Fruit fly (Drosophila melanogaster): ENCODE data around the gene chinmo.

chinmo gene

dm6 chr2L:1632730-1633172, 18.3 kb upstream of the chinmo start (continued):
- peak; percentile 94 for TF ChIP-seq CG10209 (GFP tag; optimal IDR thresholded peaks at IDR 0.05)
- peak; percentile 97 for TF ChIP-seq CG5953 (GFP tag; IDR thresholded peaks at IDR 0.05)
- TF ChIP-seq CG12744 (GFP tag; optimal IDR thresholded peaks at IDR 0.05), result peak; percentile 94
- peak; percentile 96 for TF ChIP-seq CG9817 (tag; optimal IDR thresholded peaks at IDR 0.05)
- TF ChIP-seq HLH54F (GFP tag; optimal IDR thresholded peaks at IDR 0.05), result peak; percentile 95
- peak; percentile 75 for TF ChIP-seq Ssrp (tag; optimal IDR thresholded peaks at IDR 0.05)
- peak; percentile 90 for TF ChIP-seq sima (GFP tag; optimal IDR thresholded peaks at IDR 0.05)
- peak; percentile 97 for TF ChIP-seq C15 (GFP tag; IDR thresholded peaks at IDR 0.05)
- peak; percentile 75 for TF ChIP-seq CG10959 (GFP tag; IDR thresholded peaks at IDR 0.05)
- TF ChIP-seq sisA (GFP tag; IDR thresholded peaks at IDR 0.05), result peak; percentile 97
- peak; percentile 63 for TF ChIP-seq CG10462 (GFP tag; optimal IDR thresholded peaks at IDR 0.05)
- TF ChIP-seq NC2β (GFP tag; optimal IDR thresholded peaks at IDR 0.05), result peak; percentile 69
- TF ChIP-seq CG3838 (GFP tag; optimal IDR thresholded peaks at IDR 0.05), result peak; percentile 62
- TF ChIP-seq NfI (GFP tag; optimal IDR thresholded peaks at IDR 0.05), result peak; percentile 98
- no peak for TF ChIP-seq hb (GFP tag; IDR thresholded peaks at IDR 0.05; ENCODE audit: partially characterized antibody)
- peak; percentile 93 for TF ChIP-seq az2 (GFP tag; optimal IDR thresholded peaks at IDR 0.05)
- TF ChIP-seq ara (GFP tag; IDR thresholded peaks at IDR 0.05), result peak; percentile 75
- TF ChIP-seq CG17829 (tag; optimal IDR thresholded peaks at IDR 0.05), result peak; percentile 76
- TF ChIP-seq lola (GFP tag; optimal IDR thresholded peaks at IDR 0.05), result no peak
- TF ChIP-seq Hr39 (optimal IDR thresholded peaks at IDR 0.05), result no peak
- TF ChIP-seq CG31365 (tag; optimal IDR thresholded peaks at IDR 0.05), result peak; percentile 64
- no peak for TF ChIP-seq CG8478 (optimal IDR thresholded peaks at IDR 0.05)
- peak; percentile 71 for TF ChIP-seq gcm (GFP tag; optimal IDR thresholded peaks at IDR 0.05)
- peak; percentile 93 for TF ChIP-seq CG34376 (GFP tag; optimal IDR thresholded peaks at IDR 0.05)
- no peak for TF ChIP-seq fru (optimal IDR thresholded peaks at IDR 0.05)
- peak; percentile 82 for TF ChIP-seq da (GFP tag; optimal IDR thresholded peaks at IDR 0.05)
- peak; percentile 86 for TF ChIP-seq Nf-YC (tag; optimal IDR thresholded peaks at IDR 0.05)
- TF ChIP-seq ci (GFP tag; IDR thresholded peaks at IDR 0.05), result peak; percentile 95
- peak; percentile 98 for TF ChIP-seq NK7.1 (GFP tag; optimal IDR thresholded peaks at IDR 0.05)
- TF ChIP-seq fd96Cb (tag; optimal IDR thresholded peaks at IDR 0.05), result peak; percentile 89
- peak; percentile 89 for TF ChIP-seq pnt (GFP tag; optimal IDR thresholded peaks at IDR 0.05)
- TF ChIP-seq Sox102F (GFP tag; optimal IDR thresholded peaks at IDR 0.05), result peak; percentile 87
- peak; percentile 99 for TF ChIP-seq Aef1 (GFP tag; IDR thresholded peaks at IDR 0.05)
- TF ChIP-seq kni (GFP tag; optimal IDR thresholded peaks at IDR 0.05), result no peak
- TF ChIP-seq CG1603 (tag; optimal IDR thresholded peaks at IDR 0.05), result peak; percentile 83
- peak in 1 of 2 experiments; percentile 92 for TF ChIP-seq Hr78 (GFP tag; optimal IDR thresholded peaks at IDR 0.05)
- peak; percentile 99 for TF ChIP-seq so (GFP tag; IDR thresholded peaks at IDR 0.05)
- TF ChIP-seq CG4328 (GFP tag; optimal IDR thresholded peaks at IDR 0.05), result peak; percentile 69
- TF ChIP-seq CG9727 (GFP tag; optimal IDR thresholded peaks at IDR 0.05), result peak; percentile 90
- no peak for TF ChIP-seq Stat92E (GFP tag; optimal IDR thresholded peaks at IDR 0.05)
- TF ChIP-seq CG6683 (GFP tag; optimal IDR thresholded peaks at IDR 0.05), result peak; percentile 72
- TF ChIP-seq maf-S (GFP tag; optimal IDR thresholded peaks at IDR 0.05), result peak; percentile 96
- peak; percentile 51 for TF ChIP-seq CG15073 (GFP tag; optimal IDR thresholded peaks at IDR 0.05)
- peak; percentile 96 for TF ChIP-seq pb (GFP tag; optimal IDR thresholded peaks at IDR 0.05)
- peak; percentile 100 for TF ChIP-seq Med (GFP tag)
- TF ChIP-seq gro (GFP tag; optimal IDR thresholded peaks at IDR 0.05), result peak; percentile 92
- TF ChIP-seq CG11093 (GFP tag; IDR thresholded peaks at IDR 0.05), result peak; percentile 94
- TF ChIP-seq CG15601 (tag; optimal IDR thresholded peaks at IDR 0.05), result peak; percentile 25
- peak; percentile 94; the same call in 1 of the 2 replicates for TF ChIP-seq dati (GFP tag; IDR thresholded peaks at IDR 0.05)
- peak; percentile 97 for TF ChIP-seq CG12769 (tag; optimal IDR thresholded peaks at IDR 0.05)
- TF ChIP-seq bigmax (GFP tag; optimal IDR thresholded peaks at IDR 0.05), result no peak
